Worm (Caenorhabditis elegans) whole organism, L2 larva: ENCODE data around the gene mtp-18.

Experiments
- C34F6.9 ChIP-seq: fragments of 150-350 bp; optimal IDR thresholded peaks from 2 replicates; lab custom pipeline; 2014; ENCODE audit warnings: missing biosample characterization, missing genetic modification characterization
- F13H6.1 ChIP-seq: sonication (generic microtip); optimal IDR thresholded peaks from 2 replicates; lab custom pipeline; 2016; ENCODE audit warnings: missing genetic modification characterization, missing compliant biosample characterization
- R02D3.7 ChIP-seq: fragments of 150-350 bp; optimal IDR thresholded peaks from 2 replicates; lab custom pipeline; 2014; ENCODE audit warnings: missing biosample characterization, missing genetic modification characterization
- Y55F3AM.14 ChIP-seq: fragments of 200-800 bp; sonication (Bioruptor generic); optimal IDR thresholded peaks from 2 replicates; lab custom pipeline; 2018; ENCODE audit warnings: mild to moderate bottlenecking, missing genetic modification characterization, missing compliant biosample characterization
- ZK546.5 ChIP-seq: sonication (generic microtip); optimal IDR thresholded peaks from 2 replicates; lab custom pipeline; 2017; ENCODE audit warnings: missing biosample characterization, missing genetic modification characterization
- alr-1 ChIP-seq: fragments of 150-350 bp; optimal IDR thresholded peaks from 2 replicates; lab custom pipeline; 2014; ENCODE audit warnings: missing biosample characterization, missing genetic modification characterization
- ama-1 ChIP-seq: fragments of 150-350 bp; optimal IDR thresholded peaks from 2 replicates; lab custom pipeline; 2018; ENCODE audit warnings: inconsistent platforms
- blmp-1 ChIP-seq: sonication (generic microtip); optimal IDR thresholded peaks from 2 replicates; lab custom pipeline; 2017; ENCODE audit warnings: missing genetic modification characterization, mild to moderate bottlenecking, missing compliant biosample characterization, antibody characterized with exemption, moderate library complexity; ENCODE audit not compliant: insufficient read depth
- ceh-16 ChIP-seq: fragments of 150-350 bp; optimal IDR thresholded peaks from 2 replicates; lab custom pipeline; 2014; ENCODE audit warnings: missing biosample characterization, missing genetic modification characterization
- crh-2 ChIP-seq: sonication (generic microtip); optimal IDR thresholded peaks from 2 replicates; lab custom pipeline; 2017; ENCODE audit warnings: missing biosample characterization, missing genetic modification characterization
- egl-27 ChIP-seq: sonication (generic microtip); optimal IDR thresholded peaks from 3 replicates; lab custom pipeline; 2017; ENCODE audit warnings: missing biosample characterization, missing genetic modification reagents, missing genetic modification characterization
- elt-1 ChIP-seq: fragments of 150-350 bp; optimal IDR thresholded peaks from 2 replicates; lab custom pipeline; 2014; ENCODE audit warnings: missing biosample characterization, missing genetic modification characterization
- fos-1 ChIP-seq: fragments of 150-350 bp; optimal IDR thresholded peaks from 2 replicates; lab custom pipeline; 2014; ENCODE audit warnings: missing biosample characterization, missing genetic modification characterization
- gmeb-1 ChIP-seq: fragments of 150-350 bp; optimal IDR thresholded peaks from 2 replicates; lab custom pipeline; 2014; ENCODE audit warnings: missing biosample characterization, missing genetic modification characterization
- lin-13 ChIP-seq: fragments of 150-350 bp; optimal IDR thresholded peaks from 2 replicates; lab custom pipeline; 2014; ENCODE audit warnings: missing biosample characterization, missing genetic modification reagents, missing genetic modification characterization
- lin-39 ChIP-seq: fragments of 150-350 bp; optimal IDR thresholded peaks from 2 replicates; lab custom pipeline; 2014; ENCODE audit warnings: missing biosample characterization, missing genetic modification reagents, missing genetic modification characterization
- lsy-2 ChIP-seq, 2 experiments: fragments of 150-350 bp in 1 of 2; sonication (generic microtip) in 1 of 2; optimal IDR thresholded peaks; 2 replicates each; lab custom pipeline; 2014 to 2017; ENCODE audit warnings: missing biosample characterization in 2 of 2, missing genetic modification characterization in 2 of 2
- mab-5 ChIP-seq: fragments of 150-350 bp; optimal IDR thresholded peaks from 2 replicates; lab custom pipeline; 2014; ENCODE audit warnings: missing biosample characterization, missing genetic modification characterization
- mbf-1 ChIP-seq: sonication (generic microtip); optimal IDR thresholded peaks from 2 replicates; lab custom pipeline; 2017; ENCODE audit warnings: missing biosample characterization, missing genetic modification characterization
- mdl-1 ChIP-seq, 2 experiments: fragments of 150-350 bp in 1 of 2; sonication (generic microtip) in 1 of 2; optimal IDR thresholded peaks; 2 replicates each; lab custom pipeline; 2017; ENCODE audit warnings: missing biosample characterization in 2 of 2, missing genetic modification characterization in 2 of 2
- nhr-10 ChIP-seq: sonication (generic microtip); optimal IDR thresholded peaks from 2 replicates; lab custom pipeline; 2017; ENCODE audit warnings: missing biosample characterization, missing genetic modification characterization
- nhr-11 ChIP-seq: fragments of 150-350 bp; optimal IDR thresholded peaks from 2 replicates; lab custom pipeline; 2014; ENCODE audit warnings: missing biosample characterization, missing genetic modification characterization
- nhr-12 ChIP-seq: fragments of 150-350 bp; optimal IDR thresholded peaks from 2 replicates; lab custom pipeline; 2014; ENCODE audit warnings: missing biosample characterization, missing genetic modification characterization
- nhr-129 ChIP-seq: fragments of 150-350 bp; optimal IDR thresholded peaks from 2 replicates; lab custom pipeline; 2014; ENCODE audit warnings: missing biosample characterization, missing genetic modification characterization
- nhr-21 ChIP-seq: fragments of 150-350 bp; optimal IDR thresholded peaks from 2 replicates; lab custom pipeline; 2014; ENCODE audit warnings: missing biosample characterization, missing genetic modification characterization
- nhr-23 ChIP-seq: fragments of 150-350 bp; optimal IDR thresholded peaks from 2 replicates; lab custom pipeline; 2014; ENCODE audit warnings: missing biosample characterization, missing genetic modification reagents, missing genetic modification characterization
- nhr-237 ChIP-seq: fragments of 150-350 bp; optimal IDR thresholded peaks from 2 replicates; lab custom pipeline; 2014; ENCODE audit warnings: missing biosample characterization, missing genetic modification characterization
- nhr-25 ChIP-seq: fragments of 150-350 bp; sonication (generic microtip); optimal IDR thresholded peaks from 3 replicates; lab custom pipeline; 2014; ENCODE audit warnings: missing biosample characterization, missing genetic modification characterization
- nhr-6 ChIP-seq: fragments of 150-350 bp; optimal IDR thresholded peaks from 2 replicates; lab custom pipeline; 2014; ENCODE audit warnings: missing biosample characterization, missing genetic modification characterization
- nhr-77 ChIP-seq: fragments of 150-350 bp; optimal IDR thresholded peaks from 2 replicates; lab custom pipeline; 2014; ENCODE audit warnings: missing biosample characterization, missing genetic modification characterization
- sem-4 ChIP-seq: fragments of 150-350 bp; optimal IDR thresholded peaks from 2 replicates; lab custom pipeline; 2014; ENCODE audit warnings: missing biosample characterization, missing genetic modification reagents, missing genetic modification characterization
- skn-1 ChIP-seq: sonication (generic microtip); optimal IDR thresholded peaks from 2 replicates; lab custom pipeline; 2017; ENCODE audit warnings: missing biosample characterization, missing genetic modification characterization
- sma-3 ChIP-seq: sonication (generic microtip); optimal IDR thresholded peaks from 2 replicates; lab custom pipeline; 2016; ENCODE audit warnings: missing genetic modification reagents, missing genetic modification characterization, missing compliant biosample characterization
- sma-9 ChIP-seq, 2 experiments: fragments of 150-350 bp in 1 of 2; sonication (generic microtip) in 1 of 2; optimal IDR thresholded peaks; 2 replicates each; lab custom pipeline; 2014 to 2016; ENCODE audit warnings: missing genetic modification characterization in 2 of 2, mild to moderate bottlenecking in 1 of 2, missing biosample characterization in 1 of 2, missing compliant biosample characterization in 1 of 2, missing genetic modification reagents in 1 of 2, moderate library complexity in 1 of 2
- unc-39 ChIP-seq: fragments of 150-350 bp; optimal IDR thresholded peaks from 2 replicates; lab custom pipeline; 2014; ENCODE audit warnings: missing biosample characterization, missing genetic modification characterization
- unc-55 ChIP-seq: fragments of 150-350 bp; sonication (generic microtip); optimal IDR thresholded peaks from 3 replicates; lab custom pipeline; 2014; ENCODE audit warnings: missing biosample characterization, missing genetic modification reagents, missing genetic modification characterization
- zag-1 ChIP-seq: fragments of 150-350 bp; optimal IDR thresholded peaks from 2 replicates; lab custom pipeline; 2014; ENCODE audit warnings: missing biosample characterization, missing genetic modification characterization
- ztf-11 ChIP-seq: sonication (generic microtip); optimal IDR thresholded peaks from 2 replicates; lab custom pipeline; 2017; ENCODE audit warnings: missing biosample characterization, missing genetic modification characterization
- ztf-4 ChIP-seq: fragments of 150-350 bp; optimal IDR thresholded peaks from 2 replicates; lab custom pipeline; 2014; ENCODE audit warnings: missing biosample characterization, missing genetic modification characterization

Gene mtp-18

DNA sequence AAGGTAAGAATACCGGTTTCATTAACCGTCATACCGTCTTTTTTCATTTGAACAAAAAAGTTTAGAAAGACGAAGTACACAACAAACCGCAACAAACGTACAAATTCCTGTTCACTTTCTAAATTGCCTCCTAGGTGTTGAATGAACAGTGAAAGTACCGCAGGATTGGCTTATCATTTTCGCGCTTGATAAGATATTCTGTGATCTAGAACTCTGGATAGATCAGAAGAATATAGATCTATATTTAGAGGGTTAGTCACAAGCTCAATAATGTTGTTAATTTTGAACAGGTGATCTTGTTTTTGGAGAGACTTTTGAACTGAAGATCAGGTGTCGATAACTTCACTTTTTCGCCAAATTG, 48.4 kb upstream of the mtp-18 start:
- TF ChIP-seq sma-9 (GFP tag; optimal IDR thresholded peaks at IDR 0.05; lab: Kevin White, UChicago) (no peak), sma-9 (tag; optimal IDR thresholded peaks at IDR 0.05; lab: Kevin White, UChicago) (no peak), nhr-6 (tag; lab: Kevin White, UChicago) (no peak), blmp-1 (tag; lab: Kevin White, UChicago) (peak; percentile 12), mab-5 (tag; lab: Kevin White, UChicago) (no peak), elt-1 (tag; lab: Kevin White, UChicago) (no peak), alr-1 (tag; lab: Kevin White, UChicago) (no peak)

DNA sequence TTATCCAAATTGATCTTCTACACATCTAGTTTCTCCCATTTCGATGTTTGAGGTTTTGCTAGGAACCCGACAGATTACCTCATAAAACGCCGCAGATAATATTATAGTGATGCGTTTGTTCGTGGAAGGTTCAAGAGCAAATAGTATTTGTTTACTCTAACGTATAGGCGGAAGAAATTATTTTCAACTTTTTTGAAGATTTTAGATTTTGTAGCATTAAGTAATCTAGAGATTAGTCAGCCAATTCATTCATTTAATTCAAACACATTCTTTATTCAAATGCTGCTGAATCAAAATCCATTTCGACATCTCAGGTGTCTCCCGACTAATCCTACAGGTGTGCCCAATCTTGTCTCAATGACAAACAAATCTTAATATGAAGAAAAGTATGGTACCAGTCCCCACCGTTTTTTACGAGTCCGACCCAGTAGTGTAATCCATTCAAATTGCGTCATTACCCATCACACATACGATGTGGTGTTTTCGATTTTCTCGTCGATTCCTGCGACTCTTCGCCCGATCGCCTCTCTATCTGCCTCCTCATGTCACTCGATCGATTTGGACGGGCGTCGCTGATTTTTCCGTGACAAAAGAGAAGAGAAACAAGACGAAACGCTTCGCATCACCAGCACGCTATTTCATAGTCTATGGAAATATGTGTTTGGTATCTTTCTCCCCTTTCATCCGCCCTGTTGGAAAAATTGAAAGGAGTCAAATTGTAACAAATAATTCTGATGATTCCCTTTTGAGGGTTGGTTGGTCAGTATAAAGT, 47.9 kb upstream of the mtp-18 start:
- peak; percentile 91 for TF ChIP-seq ama-1 (lab: Kevin White, UChicago)
- peak; percentile 51 for TF ChIP-seq fos-1 (tag; lab: Kevin White, UChicago)
- TF ChIP-seq skn-1 (tag; lab: Kevin White, UChicago) = no peak
- TF ChIP-seq unc-39 (tag; lab: Kevin White, UChicago) = no peak
- peak in 1 of 2 experiments; percentile 61 for TF ChIP-seq lsy-2 (tag; optimal IDR thresholded peaks at IDR 0.05; lab: Kevin White, UChicago)
- no peak for TF ChIP-seq nhr-12 (tag; lab: Kevin White, UChicago)
- TF ChIP-seq sem-4 (tag; lab: Kevin White, UChicago) = peak; percentile 78
- TF ChIP-seq ceh-16 = no peak
- TF ChIP-seq nhr-129 (tag; lab: Kevin White, UChicago) = peak; percentile 98
- no peak for TF ChIP-seq nhr-237
- peak; percentile 68 for TF ChIP-seq sma-9 (GFP tag; optimal IDR thresholded peaks at IDR 0.05; lab: Kevin White, UChicago)
- no peak for TF ChIP-seq sma-9 (tag; optimal IDR thresholded peaks at IDR 0.05; lab: Kevin White, UChicago)
- TF ChIP-seq ZK546.5 (tag; lab: Kevin White, UChicago) = no peak
- peak; percentile 58 for TF ChIP-seq Y55F3AM.14 (GFP tag; lab: Kevin White, UChicago)
- TF ChIP-seq ztf-4 (tag; lab: Kevin White, UChicago) = peak; percentile 88
- TF ChIP-seq nhr-11 (tag; lab: Kevin White, UChicago) = peak; percentile 30
- peak; percentile 52 for TF ChIP-seq nhr-21 (tag; lab: Kevin White, UChicago)
- TF ChIP-seq F13H6.1 (tag; lab: Kevin White, UChicago) = peak; percentile 64
- TF ChIP-seq mbf-1 (tag; lab: Kevin White, UChicago) = no peak
- peak; percentile 58 for TF ChIP-seq lin-13
- peak; percentile 15 for TF ChIP-seq sma-3 (GFP tag; lab: Kevin White, UChicago)
- peak; percentile 33 for TF ChIP-seq nhr-10 (tag; lab: Kevin White, UChicago)
- TF ChIP-seq mdl-1 (tag; optimal IDR thresholded peaks at IDR 0.05; lab: Kevin White, UChicago) = peak in 1 of 2 experiments; percentile 33
- no peak for TF ChIP-seq nhr-23 (tag; lab: Kevin White, UChicago)
- TF ChIP-seq C34F6.9 (tag; lab: Kevin White, UChicago) = no peak
- TF ChIP-seq nhr-25 (tag; lab: Kevin White, UChicago) = peak; percentile 68
- TF ChIP-seq alr-1 (tag; lab: Kevin White, UChicago) = no peak
- no peak for TF ChIP-seq zag-1 (tag; lab: Kevin White, UChicago)
- peak; percentile 52 for TF ChIP-seq blmp-1 (tag; lab: Kevin White, UChicago)
- TF ChIP-seq crh-2 (tag; lab: Kevin White, UChicago) = peak; percentile 58

DNA sequence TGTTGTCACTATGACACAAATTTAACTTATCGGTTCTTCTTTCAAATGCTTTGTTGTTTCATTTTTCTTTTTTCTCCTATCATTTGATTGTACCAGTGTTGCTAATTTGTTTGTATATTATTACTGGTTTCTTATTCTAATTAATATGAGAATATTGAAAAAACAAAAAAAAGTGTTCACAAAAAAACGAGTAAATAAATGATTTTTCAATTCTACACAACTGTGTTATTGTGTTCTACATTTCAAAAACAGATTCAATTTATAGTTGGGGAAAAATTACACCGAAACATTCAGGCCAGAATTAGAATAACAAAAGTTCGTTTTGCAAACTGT, 47.3 kb upstream of the mtp-18 start:
- TF ChIP-seq nhr-6 (tag; lab: Kevin White, UChicago) (no peak), egl-27 (tag; lab: Kevin White, UChicago) (peak; percentile 3), unc-55 (GFP tag; lab: Kevin White, UChicago) (peak; percentile 9), R02D3.7 (tag; lab: Kevin White, UChicago) (peak; percentile 14), unc-39 (tag; lab: Kevin White, UChicago) (no peak), nhr-25 (tag; lab: Kevin White, UChicago) (no peak), gmeb-1 (tag; lab: Kevin White, UChicago) (no peak), mdl-1 (tag; optimal IDR thresholded peaks at IDR 0.05; lab: Kevin White, UChicago) (no peak), elt-1 (tag; lab: Kevin White, UChicago) (no peak), nhr-129 (tag; lab: Kevin White, UChicago) (no peak), ama-1 (lab: Kevin White, UChicago) (no peak), nhr-77 (peak; percentile 3), ztf-11 (no peak), mbf-1 (tag; lab: Kevin White, UChicago) (no peak), C34F6.9 (tag; lab: Kevin White, UChicago) (peak; percentile 21), lin-39 (tag; lab: Kevin White, UChicago) (no peak)
